Fruit fly (Drosophila melanogaster) whole organism, embryonic: ENCODE results near the gene BomBc3.

Experiments used
- BEAF-32 ChIP-seq: fragments of 200-800 bp; sonication (Bioruptor generic); optimal IDR thresholded peaks from 3 replicates; lab custom pipeline; 2017; ENCODE audit warnings: missing biosample characterization, missing genetic modification characterization, mild to moderate bottlenecking, moderate library complexity, missing genetic modification reagents
- Bteb2 ChIP-seq: fragments of 200-800 bp; sonication (Bioruptor generic); optimal IDR thresholded peaks from 2 replicates; lab custom pipeline; 2016; ENCODE audit warnings: missing biosample characterization, missing genetic modification characterization
- CG10366 ChIP-seq: fragments of 200-800 bp; sonication (Bioruptor generic); IDR thresholded peaks from 2 replicates; pipeline ENCODE4 v1.3.6; 2022; ENCODE audit warnings: missing biosample characterization, missing genetic modification characterization
- CG10462 ChIP-seq: fragments of 200-800 bp; sonication (Bioruptor generic); optimal IDR thresholded peaks from 2 replicates; lab custom pipeline; 2016; ENCODE audit warnings: missing biosample characterization, missing genetic modification characterization
- CG10543 ChIP-seq: fragments of 200-800 bp; sonication (Bioruptor generic); optimal IDR thresholded peaks from 3 replicates; lab custom pipeline; 2017; ENCODE audit warnings: missing biosample characterization, mild to moderate bottlenecking, missing genetic modification characterization, moderate library complexity
- CG13624 ChIP-seq: fragments of 200-800 bp; sonication (Bioruptor generic); optimal IDR thresholded peaks from 2 replicates; lab custom pipeline; 2016; ENCODE audit warnings: missing biosample characterization, missing genetic modification characterization
- CG13775 ChIP-seq: fragments of 200-800 bp; sonication (Bioruptor generic); optimal IDR thresholded peaks from 3 replicates; lab custom pipeline; 2017; ENCODE audit warnings: missing biosample characterization, mild to moderate bottlenecking, missing genetic modification characterization
- CG15073 ChIP-seq: fragments of 200-800 bp; sonication (Bioruptor generic); optimal IDR thresholded peaks from 2 replicates; lab custom pipeline; 2016; ENCODE audit warnings: missing biosample characterization, missing genetic modification characterization
- CG17385 ChIP-seq: fragments of 200-800 bp; sonication (Bioruptor generic); optimal IDR thresholded peaks from 3 replicates; lab custom pipeline; 2018; ENCODE audit warnings: missing biosample characterization, mild to moderate bottlenecking, missing genetic modification characterization
- CG18262 ChIP-seq: fragments of 200-800 bp; optimal IDR thresholded peaks from 3 replicates; lab custom pipeline; 2019; ENCODE audit warnings: missing biosample characterization, mild to moderate bottlenecking, missing genetic modification characterization, moderate library complexity
- CG30403 ChIP-seq: fragments of 200-800 bp; sonication (Bioruptor generic); optimal IDR thresholded peaks from 3 replicates; lab custom pipeline; 2016; ENCODE audit warnings: missing biosample characterization, missing genetic modification characterization
- CG33557 ChIP-seq: fragments of 200-800 bp; sonication (Bioruptor generic); optimal IDR thresholded peaks from 2 replicates; lab custom pipeline; 2019; ENCODE audit warnings: missing biosample characterization, mild to moderate bottlenecking, missing genetic modification characterization, moderate library complexity
- CG4404 ChIP-seq: fragments of 200-800 bp; sonication (Bioruptor generic); IDR thresholded peaks from 2 replicates; pipeline ENCODE4 v1.3.6; 2022; ENCODE audit warnings: missing biosample characterization, missing genetic modification characterization
- CG5245 ChIP-seq: fragments of 200-800 bp; sonication (Bioruptor generic); optimal IDR thresholded peaks from 3 replicates; lab custom pipeline; 2016; ENCODE audit warnings: missing biosample characterization, missing genetic modification characterization
- CG7271 ChIP-seq: fragments of 200-800 bp; sonication (Bioruptor generic); optimal IDR thresholded peaks from 2 replicates; lab custom pipeline; 2018; ENCODE audit warnings: missing biosample characterization, mild to moderate bottlenecking, missing genetic modification characterization, moderate library complexity
- CG7357 ChIP-seq: fragments of 200-800 bp; sonication (Bioruptor generic); IDR thresholded peaks from 3 replicates; pipeline ENCODE4 v1.3.6; 2022; ENCODE audit warnings: missing biosample characterization, missing genetic modification characterization
- CoRest ChIP-seq: fragments of 200-800 bp; sonication (Bioruptor generic); optimal IDR thresholded peaks from 3 replicates; lab custom pipeline; 2018; ENCODE audit warnings: missing biosample characterization, mild to moderate bottlenecking, missing genetic modification characterization, moderate library complexity
- Dad ChIP-seq: fragments of 200-800 bp; sonication (Bioruptor generic); optimal IDR thresholded peaks from 3 replicates; lab custom pipeline; 2016; ENCODE audit warnings: missing biosample characterization, missing genetic modification characterization
- Elba2 ChIP-seq: fragments of 200-800 bp; sonication (Bioruptor generic); optimal IDR thresholded peaks from 3 replicates; lab custom pipeline; 2016; ENCODE audit warnings: missing biosample characterization, missing genetic modification characterization
- Fer1 ChIP-seq: fragments of 200-800 bp; sonication (Bioruptor generic); optimal IDR thresholded peaks from 2 replicates; lab custom pipeline; 2017; ENCODE audit warnings: missing biosample characterization, mild to moderate bottlenecking, missing genetic modification characterization
- HLH4C ChIP-seq: fragments of 200-800 bp; sonication (Bioruptor generic); IDR thresholded peaks from 3 replicates; pipeline ENCODE4 v1.3.6; 2022; ENCODE audit warnings: missing biosample characterization, missing genetic modification characterization; ENCODE audit not compliant: partially characterized antibody
- Hmr ChIP-seq: fragments of 200-800 bp; sonication (Bioruptor generic); optimal IDR thresholded peaks from 3 replicates; lab custom pipeline; 2017; ENCODE audit warnings: mild to moderate bottlenecking, missing biosample characterization, missing genetic modification reagents, missing genetic modification characterization
- Med ChIP-seq: fragments of 200-800 bp; sonication (Bioruptor generic); peaks from one replicate; lab custom pipeline; 2016; ENCODE audit warnings: missing biosample characterization, missing genetic modification characterization, mild to moderate bottlenecking, inconsistent platforms, moderate library complexity
- NK7.1 ChIP-seq: fragments of 200-800 bp; sonication (Bioruptor generic); optimal IDR thresholded peaks from 3 replicates; lab custom pipeline; 2016; ENCODE audit warnings: missing biosample characterization, missing genetic modification characterization
- Spps ChIP-seq: fragments of 200-800 bp; sonication (Bioruptor generic); optimal IDR thresholded peaks from 2 replicates; lab custom pipeline; 2018; ENCODE audit warnings: missing biosample characterization, mild to moderate bottlenecking, missing genetic modification characterization
- Trl ChIP-seq, 3 experiments: fragments of >200 bp in 2 of 3; fragments of 200-800 bp in 1 of 3; sonication (Bioruptor generic) in 1 of 3; optimal IDR thresholded peaks; 2 replicates in 1 of 3; 3 replicates in 2 of 3; lab custom pipeline; 2016 to 2017; ENCODE audit warnings: missing biosample characterization in 1 of 3, missing genetic modification characterization in 1 of 3
- Usf ChIP-seq: fragments of 200-800 bp; sonication (Bioruptor generic); optimal IDR thresholded peaks from 2 replicates; lab custom pipeline; 2017; ENCODE audit warnings: missing genotype, missing biosample characterization, missing genetic modification characterization
- ac ChIP-seq: fragments of 200-800 bp; sonication (Bioruptor generic); optimal IDR thresholded peaks from 3 replicates; lab custom pipeline; 2017; ENCODE audit warnings: missing biosample characterization, mild to moderate bottlenecking, missing genetic modification characterization
- ase ChIP-seq: fragments of 200-800 bp; sonication (Bioruptor generic); IDR thresholded peaks from 3 replicates; pipeline ENCODE4 v1.3.6; 2022; ENCODE audit warnings: missing biosample characterization, missing genetic modification characterization
- az2 ChIP-seq: fragments of 200-800 bp; sonication (Bioruptor generic); optimal IDR thresholded peaks from 3 replicates; lab custom pipeline; 2016; ENCODE audit warnings: missing biosample characterization, missing genetic modification characterization
- bcd ChIP-seq: fragments of 200-800 bp; sonication (Bioruptor generic); optimal IDR thresholded peaks from 2 replicates; lab custom pipeline; 2017; ENCODE audit warnings: missing biosample characterization, mild to moderate bottlenecking, missing genetic modification characterization
- crp ChIP-seq, 2 experiments: fragments of 200-800 bp; sonication (Bioruptor generic); optimal IDR thresholded peaks; 2 replicates in 1 of 2; 3 replicates in 1 of 2; lab custom pipeline; 2017; ENCODE audit warnings: missing biosample characterization in 2 of 2, missing genetic modification characterization in 2 of 2, mild to moderate bottlenecking in 1 of 2, moderate library complexity in 1 of 2
- cwo ChIP-seq: fragments of 200-800 bp; sonication (Bioruptor generic); optimal IDR thresholded peaks from 3 replicates; lab custom pipeline; 2017; ENCODE audit warnings: missing biosample characterization, missing genetic modification characterization, mild to moderate bottlenecking, moderate library complexity, missing genetic modification reagents
- en ChIP-seq: fragments of 200-800 bp; sonication (Bioruptor generic); optimal IDR thresholded peaks from 2 replicates; lab custom pipeline; 2016; ENCODE audit warnings: missing biosample characterization, missing genetic modification characterization
- exex ChIP-seq: fragments of 200-800 bp; sonication (Bioruptor generic); optimal IDR thresholded peaks from 4 replicates; lab custom pipeline; 2018; ENCODE audit warnings: missing biosample characterization, mild to moderate bottlenecking, missing genetic modification characterization, moderate library complexity
- gcm ChIP-seq: fragments of 200-800 bp; sonication (Bioruptor generic); optimal IDR thresholded peaks from 2 replicates; lab custom pipeline; 2019; ENCODE audit warnings: missing biosample characterization, mild to moderate bottlenecking, missing genetic modification characterization, moderate library complexity
- gro ChIP-seq: fragments of 200-800 bp; sonication (Bioruptor generic); optimal IDR thresholded peaks from 2 replicates; lab custom pipeline; 2016; ENCODE audit warnings: missing biosample characterization, missing genetic modification characterization
- ham ChIP-seq: fragments of 200-800 bp; sonication (Bioruptor generic); IDR thresholded peaks from 2 replicates; pipeline ENCODE4 v1.3.6; 2022; ENCODE audit warnings: missing biosample characterization, missing genetic modification characterization
- kni ChIP-seq: fragments of 200-800 bp; sonication (Bioruptor generic); optimal IDR thresholded peaks from 3 replicates; lab custom pipeline; 2017; ENCODE audit warnings: mild to moderate bottlenecking, missing biosample characterization, missing genetic modification reagents, missing genetic modification characterization
- lab ChIP-seq: fragments of 200-800 bp; sonication (Bioruptor generic); optimal IDR thresholded peaks from 3 replicates; lab custom pipeline; 2017; ENCODE audit warnings: missing biosample characterization, missing genetic modification characterization, mild to moderate bottlenecking, moderate library complexity, missing genetic modification reagents
- lov ChIP-seq, 2 experiments: fragments of 200-800 bp in 1 of 2; fragments of >200 bp in 1 of 2; sonication (Bioruptor generic) in 1 of 2; IDR thresholded peaks in 1 of 2; optimal IDR thresholded peaks in 1 of 2; 2 replicates in 1 of 2; 3 replicates in 1 of 2; pipeline versions ENCODE4 v1.3.6 to Lab custom; 2017 to 2022; ENCODE audit warnings: missing biosample characterization in 1 of 2, missing genetic modification characterization in 1 of 2
- luna ChIP-seq: fragments of 200-800 bp; sonication (Bioruptor generic); optimal IDR thresholded peaks from 2 replicates; lab custom pipeline; 2016; ENCODE audit warnings: missing biosample characterization, missing genetic modification characterization
- pfk ChIP-seq: fragments of 200-800 bp; sonication (Bioruptor generic); optimal IDR thresholded peaks from 2 replicates; lab custom pipeline; 2018; ENCODE audit warnings: missing biosample characterization, mild to moderate bottlenecking, missing genetic modification characterization, moderate library complexity
- row ChIP-seq: fragments of 200-800 bp; sonication (Bioruptor generic); IDR thresholded peaks from 3 replicates; pipeline ENCODE4 v1.3.6; 2022; ENCODE audit warnings: missing biosample characterization, missing genetic modification characterization
- slbo ChIP-seq: fragments of 200-800 bp; sonication (Bioruptor generic); IDR thresholded peaks from 2 replicates; pipeline ENCODE4 v1.3.6; 2022; ENCODE audit warnings: missing biosample characterization, missing genetic modification characterization
- so ChIP-seq: fragments of 200-800 bp; sonication (Bioruptor generic); IDR thresholded peaks from 3 replicates; pipeline ENCODE4 v1.3.6; 2022; ENCODE audit warnings: missing biosample characterization, missing genetic modification characterization
- trh ChIP-seq: fragments of 200-800 bp; sonication (Bioruptor generic); optimal IDR thresholded peaks from 2 replicates; lab custom pipeline; 2016; ENCODE audit warnings: missing biosample characterization, missing genetic modification characterization
- unpg ChIP-seq: fragments of 200-800 bp; sonication (Bioruptor generic); optimal IDR thresholded peaks from 3 replicates; lab custom pipeline; 2018; ENCODE audit warnings: missing biosample characterization, mild to moderate bottlenecking, missing genetic modification characterization, moderate library complexity
- wor ChIP-seq: fragments of 200-800 bp; sonication (Bioruptor generic); IDR thresholded peaks from 2 replicates; pipeline ENCODE4 v1.3.6; 2022; ENCODE audit warnings: missing biosample characterization, missing genetic modification characterization

The BomBc3 gene

dm6 chr3R:22041625-22042282 is 45.1 kb upstream of the BomBc3 start, which contains the start of gene how (continued):
- TF ChIP-seq Med (GFP tag; lab: Kevin White, UChicago) (peak; percentile 84), CG10543 (GFP tag; lab: Kevin White, UChicago) (peak; percentile 20), Hmr (GFP tag; lab: Kevin White, UChicago) (peak; percentile 10), az2 (peak; percentile 12), Bteb2 (GFP tag; lab: Kevin White, UChicago) (no peak), gro (GFP tag; lab: Kevin White, UChicago) (no peak), CG4404 (no peak), bcd (GFP tag; lab: Kevin White, UChicago) (no peak), CG18262 (tag; lab: Kevin White, UChicago) (peak; percentile 48), wor (GFP tag; lab: Robert Waterston, UW) (no peak), CoRest (tag; lab: Kevin White, UChicago) (peak; percentile 56), CG7357 (no peak), CG13775 (peak; percentile 11), ham (GFP tag; lab: Robert Waterston, UW) (no peak), luna (GFP tag; lab: Kevin White, UChicago) (no peak), slbo (GFP tag; lab: Robert Waterston, UW) (peak; percentile 38; the same call in 1 of the 2 replicates), en (GFP tag; lab: Kevin White, UChicago) (no peak), crp (GFP tag; optimal IDR thresholded peaks at IDR 0.05; lab: Kevin White, UChicago) (peak in 1 of 2 experiments; percentile 45), Fer1 (GFP tag; lab: Kevin White, UChicago) (no peak), Dad (GFP tag; lab: Kevin White, UChicago) (no peak), Elba2 (GFP tag; lab: Kevin White, UChicago) (no peak), Spps (tag; lab: Kevin White, UChicago) (peak; percentile 1), CG17385 (peak; percentile 7), Usf (GFP tag; lab: Kevin White, UChicago) (no peak), CG5245 (GFP tag; lab: Kevin White, UChicago) (no peak), CG33557 (GFP tag; lab: Kevin White, UChicago) (peak; percentile 43), kni (GFP tag; lab: Kevin White, UChicago) (no peak), cwo (GFP tag; lab: Kevin White, UChicago) (no peak), pfk (GFP tag; lab: Kevin White, UChicago) (no peak), lov (optimal IDR thresholded peaks at IDR 0.05; lab: Kevin White, UChicago) (no peak), lov (GFP tag; IDR thresholded peaks at IDR 0.05; lab: Robert Waterston, UW) (no peak), CG13624 (GFP tag; lab: Kevin White, UChicago) (peak; percentile 22), CG10462 (GFP tag; lab: Kevin White, UChicago) (no peak), CG10366 (GFP tag; lab: Robert Waterston, UW) (no peak), lab (peak; percentile 36), Trl (optimal IDR thresholded peaks at IDR 0.05; lab: Kevin White, UChicago) (peak; percentile 95 to 98), Trl (GFP tag; optimal IDR thresholded peaks at IDR 0.05; lab: Kevin White, UChicago) (peak; percentile 55), so (GFP tag; lab: Robert Waterston, UW) (peak; percentile 48; the same call in 1 of the 3 replicates), trh (GFP tag; lab: Kevin White, UChicago) (no peak), ase (GFP tag; lab: Robert Waterston, UW) (no peak), exex (tag; lab: Kevin White, UChicago) (peak; percentile 18), HLH4C (GFP tag; lab: Robert Waterston, UW) (peak; percentile 19; the same call in 1 of the 3 replicates), ac (GFP tag; lab: Kevin White, UChicago) (no peak), gcm (GFP tag; lab: Kevin White, UChicago) (no peak), CG7271 (no peak), CG30403 (GFP tag; lab: Kevin White, UChicago) (peak; percentile 26), NK7.1 (GFP tag; lab: Kevin White, UChicago) (peak; percentile 8), unpg (GFP tag; lab: Kevin White, UChicago) (no peak), CG15073 (GFP tag; lab: Kevin White, UChicago) (no peak), row (GFP tag; lab: Robert Waterston, UW) (peak; percentile 96), BEAF-32 (peak; percentile 40)
